Worm (Caenorhabditis elegans): ENCODE measurements around the gene mrp-6.
A peak's percentile ranks its signal among the peaks of the same experiment; 100 is the strongest.

mrp-6 gene

ce11 chrX:4193080-4193479, 6.5 kb upstream of the mrp-6 start (continued):
- TF ChIP-seq snpc-1.1 (tag; optimal IDR thresholded peaks at IDR 0.05; ENCODE audit: insufficient read depth) (no peak), ztf-25 (GFP tag; IDR thresholded peaks at IDR 0.05) (no peak), B0336.3 (GFP tag; IDR thresholded peaks at IDR 0.05) (peak; percentile 45; the same call in 1 of the 2 replicates), gei-17 (GFP tag; optimal IDR thresholded peaks at IDR 0.05) (peak; percentile 23), nhr-120 (GFP tag; IDR thresholded peaks at IDR 0.05) (no peak), chd-7 (tag; optimal IDR thresholded peaks at IDR 0.05) (peak; percentile 15), tlf-1 (GFP tag; optimal IDR thresholded peaks at IDR 0.05) (peak; percentile 42), lin-40 (tag; optimal IDR thresholded peaks at IDR 0.05) (peak; percentile 68), F22D6.2 (tag; optimal IDR thresholded peaks at IDR 0.05) (no peak)

ce11 chrX:4192235-4192634, 5.7 kb upstream of the mrp-6 start:
- TF ChIP-seq nhr-90 (tag; optimal IDR thresholded peaks at IDR 0.05): no peak
- no peak for TF ChIP-seq die-1 (tag; optimal IDR thresholded peaks at IDR 0.05)
- TF ChIP-seq let-607 (tag; optimal IDR thresholded peaks at IDR 0.05): no peak
- TF ChIP-seq ceh-91 (GFP tag; IDR thresholded peaks at IDR 0.05): no peak
- no peak for TF ChIP-seq cebp-1 (GFP tag; IDR thresholded peaks at IDR 0.05)
- TF ChIP-seq cebp-1 (tag; optimal IDR thresholded peaks at IDR 0.05): no peak
- no peak for TF ChIP-seq tbx-9 (tag; optimal IDR thresholded peaks at IDR 0.05; ENCODE audit: borderline replicate concordance)
- TF ChIP-seq Y53F4B.3 (GFP tag; IDR thresholded peaks at IDR 0.05): no peak
- TF ChIP-seq ceh-79 (tag; optimal IDR thresholded peaks at IDR 0.05): no peak
- TF ChIP-seq lag-1 (GFP tag; IDR thresholded peaks at IDR 0.05): no peak
- no peak for TF ChIP-seq pha-4 (tag; optimal IDR thresholded peaks at IDR 0.05)
- TF ChIP-seq xnd-1 (tag; optimal IDR thresholded peaks at IDR 0.05): no peak
- TF ChIP-seq aptf-3 (GFP tag; IDR thresholded peaks at IDR 0.05): no peak
- no peak for TF ChIP-seq Y67H2A.10 (GFP tag; conservative IDR thresholded peaks at IDR 0.05)
- TF ChIP-seq B0019.2 (GFP tag; conservative IDR thresholded peaks at IDR 0.05): no peak

- no peak for TF ChIP-seq pha-4 (tag; optimal IDR thresholded peaks at IDR 0.05)
- peak; percentile 61 for TF ChIP-seq ZK185.1 (tag; optimal IDR thresholded peaks at IDR 0.05; ENCODE audit: poor library complexity, severe bottlenecking)
- TF ChIP-seq tbp1 (GFP tag; optimal IDR thresholded peaks at IDR 0.05): peak; percentile 46
- TF ChIP-seq F23B12.7 (tag; optimal IDR thresholded peaks at IDR 0.05; ENCODE audit: insufficient read depth): peak; percentile 50
- TF ChIP-seq attf-5 (GFP tag; optimal IDR thresholded peaks at IDR 0.05): peak; percentile 84
- TF ChIP-seq ztf-6 (GFP tag; IDR thresholded peaks at IDR 0.05): no peak
- peak; percentile 10 for TF ChIP-seq B0035.1 (tag; optimal IDR thresholded peaks at IDR 0.05)
- TF ChIP-seq F33H1.4 (GFP tag; IDR thresholded peaks at IDR 0.05): peak; percentile 85
- peak; percentile 35 for TF ChIP-seq tlf-1 (GFP tag; optimal IDR thresholded peaks at IDR 0.05)
- peak; percentile 94 for TF ChIP-seq hmg-1.2 (GFP tag; IDR thresholded peaks at IDR 0.05)
- TF ChIP-seq C17E4.6 (GFP tag; IDR thresholded peaks at IDR 0.05): 0 out of 2 replicates have a peak, but pooled peaks have one; percentile 12
- TF ChIP-seq madf-10 (tag; optimal IDR thresholded peaks at IDR 0.05): peak; percentile 74
- TF ChIP-seq Y95B8A.8 (GFP tag; IDR thresholded peaks at IDR 0.05): no peak
- TF ChIP-seq mcd-1 (GFP tag; IDR thresholded peaks at IDR 0.05): peak; percentile 78
- TF ChIP-seq let-607 (tag; optimal IDR thresholded peaks at IDR 0.05): peak; percentile 82
- TF ChIP-seq unc-62 (GFP tag; optimal IDR thresholded peaks at IDR 0.05): peak; percentile 66
- TF ChIP-seq B0261.1 (tag; optimal IDR thresholded peaks at IDR 0.05): no peak
- TF ChIP-seq lin-35 (GFP tag; optimal IDR thresholded peaks at IDR 0.05): peak in 1 of 3 experiments; percentile 75
- TF ChIP-seq egrh-3 (GFP tag; IDR thresholded peaks at IDR 0.05): 0 out of 2 replicates have a peak, but pooled peaks have one; percentile 13
- peak; percentile 28 for TF ChIP-seq F57A8.1 (GFP tag; optimal IDR thresholded peaks at IDR 0.05)
- peak; percentile 69 for TF ChIP-seq K12H6.12 (tag; optimal IDR thresholded peaks at IDR 0.05)
- TF ChIP-seq Y53G8AR.9 (GFP tag; conservative IDR thresholded peaks at IDR 0.05): peak; percentile 52; the same call in 1 of the 2 replicates
- peak; percentile 66; the same call in 1 of the 2 replicates for TF ChIP-seq B0336.3 (GFP tag; IDR thresholded peaks at IDR 0.05)
- TF ChIP-seq dox-1 (GFP tag; IDR thresholded peaks at IDR 0.05): peak; percentile 88
- peak; percentile 83 for TF ChIP-seq K11D2.4 (GFP tag; IDR thresholded peaks at IDR 0.05)
Measured at ce11 chrX:4190537-4191144, 4.1 kb upstream of the mrp-6 start, which contains the start of gene vha-12. vha-12 (plus strand) TSS chrX:4191094.
